Worm (Caenorhabditis elegans): ENCODE data around the gene atad-3.
"Not testable (repeated sequence)": the region's sequence is repeated elsewhere in the genome, so short reads cannot be mapped to it uniquely, and the experiment has no call there.

atad-3 gene

ce11 chrII:10247594-10248283, 1.1 kb upstream of the atad-3 start, which contains the start of gene nrde-2:
Gene nrde-2 (minus strand): TSS chrII:10247638.
- not testable (repeated sequence) for TF ChIP-seq elt-2, pqm-1, nhr-237 (tag; optimal IDR thresholded peaks at IDR 0.05)

- no peak for TF ChIP-seq unc-39 (tag; optimal IDR thresholded peaks at IDR 0.05)
Observed at ce11 chrII:10250966-10251365, 2.2 kb downstream of the atad-3 start, which contains the start of gene F54B3.1. Gene F54B3.1 (plus strand): TSS chrII:10251266.

- no peak for TF ChIP-seq eor-1 (tag; optimal IDR thresholded peaks at IDR 0.05)
- TF ChIP-seq aly-2 (tag; optimal IDR thresholded peaks at IDR 0.05): no peak
- TF ChIP-seq nhr-11 (tag; optimal IDR thresholded peaks at IDR 0.05): no peak
- no peak for TF ChIP-seq nhr-25 (tag; optimal IDR thresholded peaks at IDR 0.05)
- no peak for TF ChIP-seq egl-27 (tag; optimal IDR thresholded peaks at IDR 0.05)
- no peak for TF ChIP-seq ceh-82 (tag; optimal IDR thresholded peaks at IDR 0.05)
- TF ChIP-seq ztf-4 (tag; optimal IDR thresholded peaks at IDR 0.05): no peak
- TF ChIP-seq nhr-12 (tag; optimal IDR thresholded peaks at IDR 0.05): no peak
- no peak for TF ChIP-seq nhr-237 (tag; optimal IDR thresholded peaks at IDR 0.05)
- TF ChIP-seq zag-1 (tag; optimal IDR thresholded peaks at IDR 0.05): no peak
- TF ChIP-seq skn-1 (tag; optimal IDR thresholded peaks at IDR 0.05): no peak
- no peak for TF ChIP-seq nhr-76 (tag; optimal IDR thresholded peaks at IDR 0.05)
- no peak for TF ChIP-seq fkh-10 (GFP tag; optimal IDR thresholded peaks at IDR 0.05)
Observed at ce11 chrII:10252048-10252447, 3.3 kb downstream of the atad-3 start.

- TF ChIP-seq sea-2 (GFP tag; optimal IDR thresholded peaks at IDR 0.05): no peak
- no peak for TF ChIP-seq lin-39 (tag; optimal IDR thresholded peaks at IDR 0.05)
- TF ChIP-seq unc-62 (GFP tag; optimal IDR thresholded peaks at IDR 0.05): no peak
- TF ChIP-seq snpc-4 (tag; optimal IDR thresholded peaks at IDR 0.05): no peak
- TF ChIP-seq nhr-43 (tag; optimal IDR thresholded peaks at IDR 0.05; ENCODE audit: poor library complexity, severe bottlenecking): no peak
- TF ChIP-seq eor-1 (tag; optimal IDR thresholded peaks at IDR 0.05): no peak
Observed at ce11 chrII:10261261-10261660, 12.5 kb downstream of the atad-3 start.

- TF ChIP-seq skn-1 (tag; optimal IDR thresholded peaks at IDR 0.05) (no peak), nhr-23 (tag; optimal IDR thresholded peaks at IDR 0.05) (no peak), ceh-9 (tag; optimal IDR thresholded peaks at IDR 0.05) (no peak), mml-1 (tag; optimal IDR thresholded peaks at IDR 0.05) (no peak), ztf-11 (tag; optimal IDR thresholded peaks at IDR 0.05) (no peak), lin-39 (tag; optimal IDR thresholded peaks at IDR 0.05) (no peak), elt-3 (tag; optimal IDR thresholded peaks at IDR 0.05) (no peak), ztf-4 (tag; optimal IDR thresholded peaks at IDR 0.05) (no peak), jun-1 (tag; optimal IDR thresholded peaks at IDR 0.05) (no peak), ceh-82 (tag; optimal IDR thresholded peaks at IDR 0.05) (no peak)
Observed at ce11 chrII:10270052-10270451, 21.3 kb downstream of the atad-3 start, which contains the start of gene F54B3.2. Gene F54B3.2 (minus strand): TSS chrII:10270152.

- no peak for TF ChIP-seq egl-5 (tag; optimal IDR thresholded peaks at IDR 0.05)
- TF ChIP-seq eor-1 (tag; optimal IDR thresholded peaks at IDR 0.05): no peak
Observed at ce11 chrII:10271093-10271492, 22.3 kb downstream of the atad-3 start, which contains the start of gene F54B3.4. Gene F54B3.4 (minus strand): TSS chrII:10271193.

- TF ChIP-seq egl-27 (tag; optimal IDR thresholded peaks at IDR 0.05): no peak
- TF ChIP-seq R02D3.7 (tag; optimal IDR thresholded peaks at IDR 0.05): no peak
- TF ChIP-seq ceh-28 (tag; optimal IDR thresholded peaks at IDR 0.05): no peak
- TF ChIP-seq jun-1 (tag; optimal IDR thresholded peaks at IDR 0.05): no peak
Observed at ce11 chrII:10279561-10279960, 30.8 kb downstream of the atad-3 start, which contains the start of gene ZK971.1. Gene ZK971.1 (minus strand): TSS chrII:10279661.

Data from whole organism, L3 larva.